Worm (Caenorhabditis elegans) whole organism, L1 larva: ENCODE data around the gene K10G6.5.

Experiments used
- alr-1 ChIP-seq: fragments of 200-800 bp; sonication (Bioruptor generic); optimal IDR thresholded peaks from 2 replicates; lab custom pipeline; 2018; ENCODE audit warnings: borderline replicate concordance, mild to moderate bottlenecking, missing genetic modification characterization, missing compliant biosample characterization
- ceh-82 ChIP-seq, 3 experiments: fragments of 150-350 bp in 1 of 3; sonication (generic microtip) in 2 of 3; optimal IDR thresholded peaks; 2 replicates each; lab custom pipeline; 2014 to 2017; ENCODE audit warnings: missing biosample characterization in 3 of 3, missing genetic modification characterization in 3 of 3
- dpl-1 ChIP-seq, 3 experiments: fragments of 150-350 bp in 2 of 3; sonication (generic microtip) in 1 of 3; optimal IDR thresholded peaks; 2 replicates each; lab custom pipeline; 2014 to 2017; ENCODE audit warnings: missing biosample characterization in 3 of 3, missing genetic modification characterization in 3 of 3, missing genetic modification reagents in 3 of 3
- lin-13 ChIP-seq: fragments of 150-350 bp; optimal IDR thresholded peaks from 2 replicates; lab custom pipeline; 2014; ENCODE audit warnings: missing biosample characterization, missing genetic modification reagents, missing genetic modification characterization
- pqm-1 ChIP-seq: sonication (generic microtip); optimal IDR thresholded peaks from 3 replicates; lab custom pipeline; 2017; ENCODE audit warnings: missing biosample characterization, missing genetic modification characterization
- skn-1 ChIP-seq: fragments of 150-350 bp; optimal IDR thresholded peaks from 2 replicates; lab custom pipeline; 2014; ENCODE audit warnings: missing biosample characterization, missing genetic modification characterization
- swsn-7 ChIP-seq: sonication (generic microtip); optimal IDR thresholded peaks from 2 replicates; lab custom pipeline; 2016; ENCODE audit warnings: missing genetic modification characterization, missing compliant biosample characterization
- tbx-2 ChIP-seq: sonication (generic microtip); optimal IDR thresholded peaks from 2 replicates; lab custom pipeline; 2016; ENCODE audit warnings: missing genetic modification characterization, missing compliant biosample characterization
- unc-62 ChIP-seq: fragments of 150-350 bp; optimal IDR thresholded peaks from 2 replicates; lab custom pipeline; 2014; ENCODE audit warnings: missing biosample characterization, missing genetic modification reagents, missing genetic modification characterization

ce11 chrII:3954018-3954417, 33.0 kb upstream of the K10G6.5 start:
- TF ChIP-seq dpl-1 (GFP tag; optimal IDR thresholded peaks at IDR 0.05; lab: Kevin White, UChicago): no peak
- no peak for TF ChIP-seq alr-1 (tag; lab: Kevin White, UChicago)
- no peak for TF ChIP-seq unc-62 (GFP tag; lab: Kevin White, UChicago)
- TF ChIP-seq skn-1: no peak
- no peak for TF ChIP-seq swsn-7 (tag; lab: Kevin White, UChicago)
- no peak for TF ChIP-seq tbx-2 (tag; lab: Kevin White, UChicago)
- TF ChIP-seq lin-13 (GFP tag; lab: Kevin White, UChicago): no peak
- TF ChIP-seq pqm-1: no peak
- no peak for TF ChIP-seq ceh-82 (tag; optimal IDR thresholded peaks at IDR 0.05; lab: Kevin White, UChicago)
